Fruit fly (Drosophila melanogaster) whole organism, pupa: Measurements from ENCODE around the gene CG9784.

Source experiments
- CG10348 ChIP-seq: fragments of 200-800 bp; sonication (Bioruptor generic); IDR thresholded peaks from 2 replicates; pipeline ENCODE4 v1.3.6; 2022; ENCODE audit warnings: missing biosample characterization, missing genetic modification characterization
- CG12605 ChIP-seq: fragments of 200-800 bp; sonication (Bioruptor generic); IDR thresholded peaks from 2 replicates; pipeline ENCODE4 v1.3.6; 2022; ENCODE audit warnings: missing biosample characterization, missing genetic modification characterization
- CG13204 ChIP-seq: fragments of 200-800 bp; sonication (Bioruptor generic); optimal IDR thresholded peaks from 2 replicates; lab custom pipeline; 2018; ENCODE audit warnings: missing biosample characterization, mild to moderate bottlenecking, missing genetic modification characterization, moderate library complexity
- CG14655 ChIP-seq: fragments of 200-800 bp; sonication (Bioruptor generic); optimal IDR thresholded peaks from 3 replicates; lab custom pipeline; 2017; ENCODE audit warnings: mild to moderate bottlenecking, missing biosample characterization, missing genetic modification reagents, missing genetic modification characterization
- CG15710 ChIP-seq: fragments of 200-800 bp; sonication (Bioruptor generic); optimal IDR thresholded peaks from 2 replicates; lab custom pipeline; 2018; ENCODE audit warnings: missing biosample characterization, mild to moderate bottlenecking, missing genetic modification characterization, moderate library complexity
- CG4496 ChIP-seq: fragments of 200-800 bp; sonication (Bioruptor generic); IDR thresholded peaks from 3 replicates; pipeline ENCODE4 v1.3.6; 2022; ENCODE audit warnings: missing biosample characterization, missing genetic modification characterization
- CG8159 ChIP-seq: fragments of 200-800 bp; sonication (Bioruptor generic); optimal IDR thresholded peaks from 3 replicates; lab custom pipeline; 2018; ENCODE audit warnings: missing biosample characterization, mild to moderate bottlenecking, missing genetic modification characterization, moderate library complexity
- CG9948 ChIP-seq: fragments of 200-800 bp; sonication (Bioruptor generic); optimal IDR thresholded peaks from 2 replicates; lab custom pipeline; 2018; ENCODE audit warnings: missing biosample characterization, mild to moderate bottlenecking, missing genetic modification characterization, moderate library complexity
- EcR ChIP-seq: fragments of 200-800 bp; sonication (Bioruptor generic); optimal IDR thresholded peaks from 3 replicates; lab custom pipeline; 2019; ENCODE audit warnings: missing biosample characterization, missing genetic modification characterization, mild to moderate bottlenecking, moderate library complexity, missing genetic modification reagents
- Pif1B ChIP-seq: fragments of 200-800 bp; sonication (Bioruptor generic); optimal IDR thresholded peaks from 3 replicates; lab custom pipeline; 2016; ENCODE audit warnings: missing biosample characterization, missing genetic modification characterization
- Snoo ChIP-seq: fragments of 200-800 bp; sonication (Bioruptor generic); optimal IDR thresholded peaks from 3 replicates; lab custom pipeline; 2017; ENCODE audit warnings: missing biosample characterization, mild to moderate bottlenecking, missing genetic modification characterization, inconsistent platforms
- rn ChIP-seq: fragments of 200-800 bp; sonication (Bioruptor generic); IDR thresholded peaks from 2 replicates; pipeline ENCODE4 v1.3.6; 2022; ENCODE audit warnings: missing biosample characterization, missing genetic modification characterization

dm6 chrX:16570572-16571224 is 28.3 kb downstream of the CG9784 start:
- TF ChIP-seq CG9948 (no peak), CG14655 (GFP tag; lab: Kevin White, UChicago) (no peak), rn (GFP tag; lab: Robert Waterston, UW) (no peak), CG13204 (GFP tag; lab: Kevin White, UChicago) (no peak), Snoo (no peak), CG12605 (GFP tag; lab: Robert Waterston, UW) (no peak), CG8159 (tag; lab: Kevin White, UChicago) (no peak), Pif1B (GFP tag; lab: Kevin White, UChicago) (no peak), CG15710 (tag; lab: Kevin White, UChicago) (no peak), CG10348 (GFP tag; lab: Robert Waterston, UW) (no peak), CG4496 (GFP tag; lab: Robert Waterston, UW) (peak; percentile 68; the same call in 2 of the 3 replicates), EcR (GFP tag; lab: Kevin White, UChicago) (no peak)
